Worm (Caenorhabditis elegans) whole organism, L3 larva: ENCODE data around the gene K02D10.1.

Source experiments
- ceh-82 ChIP-seq: fragments of 150-350 bp; optimal IDR thresholded peaks from 2 replicates; lab custom pipeline; 2014; ENCODE audit warnings: missing biosample characterization, missing genetic modification characterization
- egl-27 ChIP-seq: sonication (generic microtip); optimal IDR thresholded peaks from 4 replicates; lab custom pipeline; 2017; ENCODE audit warnings: missing biosample characterization, missing genetic modification reagents, missing genetic modification characterization
- fos-1 ChIP-seq: fragments of 150-350 bp; optimal IDR thresholded peaks from 2 replicates; lab custom pipeline; 2014; ENCODE audit warnings: missing biosample characterization, missing genetic modification characterization
- nhr-28 ChIP-seq: fragments of 150-350 bp; optimal IDR thresholded peaks from 2 replicates; lab custom pipeline; 2014; ENCODE audit warnings: missing biosample characterization, missing genetic modification characterization
- nhr-76 ChIP-seq: fragments of 150-350 bp; sonication (generic microtip); optimal IDR thresholded peaks from 5 replicates; lab custom pipeline; 2014; ENCODE audit warnings: missing biosample characterization, missing genetic modification characterization
- pqm-1 ChIP-seq: fragments of 150-350 bp; optimal IDR thresholded peaks from 2 replicates; lab custom pipeline; 2017; ENCODE audit warnings: missing biosample characterization, missing genetic modification characterization, inconsistent platforms
- tbx-2 ChIP-seq: sonication (generic microtip); optimal IDR thresholded peaks from 2 replicates; lab custom pipeline; 2016; ENCODE audit warnings: mild to moderate bottlenecking, missing genetic modification characterization, missing compliant biosample characterization
- zag-1 ChIP-seq: fragments of 150-350 bp; optimal IDR thresholded peaks from 2 replicates; lab custom pipeline; 2014; ENCODE audit warnings: missing biosample characterization, missing genetic modification characterization

ce11 chrIII:8786077-8786476 lies 16.7 kb downstream of the K02D10.1 start, which contains the start of gene K02D10.8:
- no peak for TF ChIP-seq nhr-76 (tag; lab: Kevin White, UChicago)
- no peak for TF ChIP-seq nhr-28 (tag; lab: Kevin White, UChicago)
- TF ChIP-seq pqm-1 (tag; lab: Kevin White, UChicago) = no peak
- TF ChIP-seq ceh-82 (tag; lab: Kevin White, UChicago) = no peak
- no peak for TF ChIP-seq fos-1 (tag; lab: Kevin White, UChicago)
- no peak for TF ChIP-seq tbx-2 (tag; lab: Kevin White, UChicago)
- TF ChIP-seq zag-1 (tag; lab: Kevin White, UChicago) = no peak
- no peak for TF ChIP-seq egl-27 (tag; lab: Kevin White, UChicago)
